Worm (Caenorhabditis elegans) whole organism, late embryonic: ENCODE data around the gene F42A9.6.

ENCODE experiments used
- ama-1 ChIP-seq: fragments of 150-350 bp; optimal IDR thresholded peaks from 2 replicates; lab custom pipeline; 2014
- ceh-19 ChIP-seq: fragments of 200-800 bp; sonication (Bioruptor generic); optimal IDR thresholded peaks from 2 replicates; lab custom pipeline; 2018; ENCODE audit warnings: mild to moderate bottlenecking, missing genetic modification characterization, missing compliant biosample characterization
- ceh-22 ChIP-seq: sonication (generic microtip); optimal IDR thresholded peaks from 2 replicates; lab custom pipeline; 2017; ENCODE audit warnings: missing biosample characterization, missing genetic modification characterization
- ceh-45 ChIP-seq: fragments of 200-800 bp; sonication (Bioruptor generic); IDR thresholded peaks from 2 replicates; pipeline ENCODE4 v1.3.6; 2022; ENCODE audit warnings: missing genetic modification reagents, missing genetic modification characterization, missing compliant biosample characterization
- ceh-9 ChIP-seq: sonication (generic microtip); optimal IDR thresholded peaks from 2 replicates; lab custom pipeline; 2016; ENCODE audit warnings: mild to moderate bottlenecking, missing genetic modification characterization, inconsistent platforms, missing compliant biosample characterization
- elt-2 ChIP-seq: sonication (generic microtip); optimal IDR thresholded peaks from 2 replicates; lab custom pipeline; 2016; ENCODE audit warnings: missing genetic modification reagents, missing genetic modification characterization, missing compliant biosample characterization
- ets-4 ChIP-seq: sonication (generic microtip); optimal IDR thresholded peaks from 2 replicates; lab custom pipeline; 2016; ENCODE audit warnings: missing genetic modification characterization, missing compliant biosample characterization
- fax-1 ChIP-seq: sonication (generic microtip); optimal IDR thresholded peaks from 2 replicates; lab custom pipeline; 2016; ENCODE audit warnings: missing genotype, missing genetic modification characterization, missing compliant biosample characterization
- nhr-11 ChIP-seq: fragments of 150-350 bp; optimal IDR thresholded peaks from 2 replicates; lab custom pipeline; 2014; ENCODE audit warnings: missing biosample characterization, missing genetic modification characterization
- nhr-232 ChIP-seq: sonication (generic microtip); optimal IDR thresholded peaks from 2 replicates; lab custom pipeline; 2016; ENCODE audit warnings: missing genetic modification characterization, missing compliant biosample characterization
- pqm-1 ChIP-seq: sonication (generic microtip); optimal IDR thresholded peaks from 2 replicates; lab custom pipeline; 2016; ENCODE audit warnings: missing genetic modification characterization, missing compliant biosample characterization
- sox-2 ChIP-seq: fragments of 200-800 bp; sonication (Bioruptor generic); IDR thresholded peaks from 2 replicates; pipeline ENCODE4 v1.3.6; 2022; ENCODE audit warnings: missing genetic modification reagents, missing genetic modification characterization, missing compliant biosample characterization
- tbx-2 ChIP-seq: sonication (generic microtip); optimal IDR thresholded peaks from 2 replicates; lab custom pipeline; 2016; ENCODE audit warnings: missing genetic modification characterization, missing compliant biosample characterization

DNA sequence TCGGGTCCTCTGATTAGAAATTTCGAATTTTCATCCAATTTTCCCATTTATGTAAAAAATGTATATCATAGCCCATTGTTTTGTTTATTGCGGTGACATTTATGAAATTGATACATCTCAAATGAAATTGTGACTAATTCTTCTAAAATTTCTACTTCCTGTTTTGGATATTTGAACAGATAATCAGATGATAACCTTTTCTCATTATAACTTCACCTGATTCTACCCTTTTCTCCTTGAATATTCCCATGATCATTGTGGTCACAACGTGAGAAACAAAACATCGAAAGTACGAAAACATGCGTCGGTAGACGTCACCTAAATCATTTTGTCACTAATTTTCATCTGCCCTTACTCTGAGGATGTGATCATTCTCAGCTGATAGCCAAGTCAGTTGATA lies 21.2 kb downstream of the F42A9.6 start:
- TF ChIP-seq ets-4 (no peak), pqm-1 (tag; lab: Kevin White, UChicago) (no peak), nhr-232 (tag; lab: Kevin White, UChicago) (no peak), elt-2 (tag; lab: Kevin White, UChicago) (no peak), ceh-45 (GFP tag; lab: Robert Waterston, UW) (no peak), ceh-22 (tag; lab: Kevin White, UChicago) (no peak), sox-2 (GFP tag; lab: Robert Waterston, UW) (no peak), nhr-11 (no peak), fax-1 (tag; lab: Kevin White, UChicago) (no peak), ama-1 (lab: Kevin White, UChicago) (no peak), ceh-19 (GFP tag; lab: Kevin White, UChicago) (no peak), ceh-9 (tag; lab: Kevin White, UChicago) (no peak), tbx-2 (tag; lab: Kevin White, UChicago) (no peak)
